Fruit fly (Drosophila melanogaster) whole organism, pupa: ENCODE data around the gene emb.

Experiments used
- CG13204 ChIP-seq: fragments of 200-800 bp; sonication (Bioruptor generic); optimal IDR thresholded peaks from 2 replicates; lab custom pipeline; 2018; ENCODE audit warnings: missing biosample characterization, mild to moderate bottlenecking, missing genetic modification characterization, moderate library complexity
- CG17806 ChIP-seq: fragments of 200-800 bp; sonication (Bioruptor generic); optimal IDR thresholded peaks from 2 replicates; lab custom pipeline; 2018; ENCODE audit warnings: missing biosample characterization, mild to moderate bottlenecking, missing genetic modification characterization, moderate library complexity
- CG32121 ChIP-seq: fragments of 200-800 bp; sonication (Bioruptor generic); IDR thresholded peaks from 2 replicates; pipeline ENCODE4 v1.3.6; 2022; ENCODE audit warnings: missing biosample characterization, missing genetic modification characterization
- CG9948 ChIP-seq: fragments of 200-800 bp; sonication (Bioruptor generic); optimal IDR thresholded peaks from 2 replicates; lab custom pipeline; 2018; ENCODE audit warnings: missing biosample characterization, mild to moderate bottlenecking, missing genetic modification characterization, moderate library complexity
- Ets98B ChIP-seq: fragments of 200-800 bp; sonication (Bioruptor generic); IDR thresholded peaks from 2 replicates; pipeline ENCODE4 v1.3.6; 2022; ENCODE audit warnings: missing biosample characterization, missing genetic modification characterization
- fd96Ca ChIP-seq: fragments of 200-800 bp; sonication (Bioruptor generic); IDR thresholded peaks from 3 replicates; pipeline ENCODE4 v1.3.6; 2022; ENCODE audit warnings: missing biosample characterization, missing genetic modification characterization

DNA sequence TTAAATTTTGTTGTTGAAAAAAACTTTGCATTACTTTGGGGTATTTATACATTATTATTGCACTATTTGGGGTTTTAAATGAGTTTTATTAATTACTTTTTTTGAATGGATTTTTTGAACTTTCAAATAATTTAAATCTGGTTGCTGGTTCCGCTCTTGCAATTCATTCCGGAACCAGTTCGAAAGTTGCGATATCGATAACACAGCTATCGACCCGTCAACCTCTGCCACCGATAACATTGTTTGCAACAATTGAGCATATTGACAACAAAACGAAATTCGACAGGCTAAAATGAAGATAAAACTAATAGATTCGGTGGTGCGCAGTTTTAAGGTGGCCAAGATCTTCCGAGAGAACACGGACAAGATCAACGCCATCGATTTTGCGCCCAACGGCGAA lies 29.1 kb upstream of the emb start, which contains the start of gene Wdr82:
- TF ChIP-seq CG9948 (tag; lab: Kevin White, UChicago): no peak
- no peak for TF ChIP-seq fd96Ca (GFP tag; lab: Robert Waterston, UW)
- TF ChIP-seq CG32121: no peak
- no peak for TF ChIP-seq CG17806 (tag; lab: Kevin White, UChicago)
- TF ChIP-seq Ets98B: no peak
- TF ChIP-seq CG13204 (GFP tag; lab: Kevin White, UChicago): no peak
